Fruit fly (Drosophila melanogaster) whole organism, prepupa: ENCODE measurements around the gene CG43062.
A peak's percentile ranks its signal among the peaks of the same experiment; 100 is the strongest.

ENCODE experiments used
- Blimp-1 ChIP-seq: fragments of 200-800 bp; sonication (Bioruptor generic); optimal IDR thresholded peaks from 3 replicates; lab custom pipeline; 2017; ENCODE audit warnings: missing biosample characterization, missing genetic modification characterization, mild to moderate bottlenecking, moderate library complexity, missing genetic modification reagents
- CG11294 ChIP-seq: fragments of 200-800 bp; sonication (Bioruptor generic); IDR thresholded peaks from 2 replicates; pipeline ENCODE4 v1.3.6; 2022; ENCODE audit warnings: missing biosample characterization, missing genetic modification characterization
- CG11762 ChIP-seq: fragments of 200-800 bp; sonication (Bioruptor generic); optimal IDR thresholded peaks from 3 replicates; lab custom pipeline; 2016; ENCODE audit warnings: missing biosample characterization, missing genetic modification characterization; ENCODE audit not compliant: insufficient read depth
- CG11902 ChIP-seq: fragments of 200-800 bp; sonication (Bioruptor generic); optimal IDR thresholded peaks from 3 replicates; lab custom pipeline; 2016; ENCODE audit warnings: missing biosample characterization, missing genetic modification characterization
- CG1621 ChIP-seq: fragments of 200-800 bp; sonication (Bioruptor generic); optimal IDR thresholded peaks from 3 replicates; lab custom pipeline; 2018; ENCODE audit warnings: missing biosample characterization, mild to moderate bottlenecking, missing genetic modification characterization
- CG16779 ChIP-seq: fragments of 200-800 bp; sonication (Bioruptor generic); optimal IDR thresholded peaks from 3 replicates; lab custom pipeline; 2017; ENCODE audit warnings: missing biosample characterization, mild to moderate bottlenecking, missing genetic modification characterization
- CG31627 ChIP-seq: fragments of 200-800 bp; sonication (Bioruptor generic); optimal IDR thresholded peaks from 3 replicates; lab custom pipeline; 2016; ENCODE audit warnings: missing biosample characterization, missing genetic modification characterization
- CG32006 ChIP-seq: fragments of 200-800 bp; sonication (Bioruptor generic); optimal IDR thresholded peaks from 3 replicates; lab custom pipeline; 2017; ENCODE audit warnings: missing biosample characterization, mild to moderate bottlenecking, missing genetic modification characterization
- CG4318 ChIP-seq: fragments of 200-800 bp; sonication (Bioruptor generic); optimal IDR thresholded peaks from 3 replicates; lab custom pipeline; 2017; ENCODE audit warnings: missing biosample characterization, mild to moderate bottlenecking, missing genetic modification characterization
- CG6163 ChIP-seq: fragments of 200-800 bp; sonication (Bioruptor generic); IDR thresholded peaks from 3 replicates; pipeline ENCODE4 v1.3.6; 2022; ENCODE audit warnings: missing biosample characterization, missing genetic modification characterization
- CG6276 ChIP-seq: fragments of 200-800 bp; sonication (Bioruptor generic); optimal IDR thresholded peaks from 2 replicates; lab custom pipeline; 2017; ENCODE audit warnings: missing biosample characterization, mild to moderate bottlenecking, missing genetic modification characterization
- CG6808 ChIP-seq: fragments of 200-800 bp; sonication (Bioruptor generic); optimal IDR thresholded peaks from 3 replicates; lab custom pipeline; 2017; ENCODE audit warnings: missing biosample characterization, missing genetic modification characterization, mild to moderate bottlenecking, moderate library complexity, missing genetic modification reagents
- CG6854 ChIP-seq: fragments of 200-800 bp; sonication (Bioruptor generic); optimal IDR thresholded peaks from 2 replicates; lab custom pipeline; 2017; ENCODE audit warnings: missing biosample characterization, mild to moderate bottlenecking, missing genetic modification characterization
- CG7368 ChIP-seq: fragments of 200-800 bp; sonication (Bioruptor generic); optimal IDR thresholded peaks from 3 replicates; lab custom pipeline; 2016; ENCODE audit warnings: missing biosample characterization, missing genetic modification characterization
- CG8319 ChIP-seq: fragments of 200-800 bp; sonication (Bioruptor generic); optimal IDR thresholded peaks from 3 replicates; lab custom pipeline; 2016; ENCODE audit warnings: missing biosample characterization, missing genetic modification characterization
- CG8632 ChIP-seq: fragments of 200-800 bp; sonication (Bioruptor generic); optimal IDR thresholded peaks from 3 replicates; lab custom pipeline; 2016; ENCODE audit warnings: missing biosample characterization, missing genetic modification characterization
- CG9139 ChIP-seq: fragments of 200-800 bp; sonication (Bioruptor generic); optimal IDR thresholded peaks from 3 replicates; lab custom pipeline; 2017; ENCODE audit warnings: missing biosample characterization, mild to moderate bottlenecking, missing genetic modification characterization
- Eip78C ChIP-seq: fragments of 200-800 bp; sonication (Bioruptor generic); peaks from one replicate; lab custom pipeline; 2016; ENCODE audit warnings: missing biosample characterization, missing genetic modification characterization
- Ets21C ChIP-seq: fragments of 200-800 bp; sonication (Bioruptor generic); optimal IDR thresholded peaks from 3 replicates; lab custom pipeline; 2016; ENCODE audit warnings: missing biosample characterization, missing genetic modification characterization
- Ets96B ChIP-seq: fragments of 200-800 bp; optimal IDR thresholded peaks from 2 replicates; lab custom pipeline; 2019; ENCODE audit warnings: missing biosample characterization, mild to moderate bottlenecking, missing genetic modification characterization, moderate library complexity
- Gug ChIP-seq: fragments of 200-800 bp; sonication (Bioruptor generic); IDR thresholded peaks from 2 replicates; pipeline ENCODE4 v1.3.6; 2022; ENCODE audit warnings: missing biosample characterization, missing genetic modification characterization
- Hr39 ChIP-seq: fragments of 200-800 bp; sonication (Bioruptor generic); optimal IDR thresholded peaks from 2 replicates; lab custom pipeline; 2016; ENCODE audit warnings: missing biosample characterization, missing genetic modification characterization
- Hr4 ChIP-seq: fragments of 200-800 bp; sonication (Bioruptor generic); optimal IDR thresholded peaks from 3 replicates; lab custom pipeline; 2016; ENCODE audit warnings: missing biosample characterization, missing genetic modification characterization
- Met ChIP-seq: fragments of 200-800 bp; sonication (Bioruptor generic); optimal IDR thresholded peaks from 3 replicates; lab custom pipeline; 2016; ENCODE audit warnings: missing biosample characterization, missing genetic modification characterization
- OdsH ChIP-seq: fragments of 200-800 bp; sonication (Bioruptor generic); optimal IDR thresholded peaks from 3 replicates; lab custom pipeline; 2016; ENCODE audit warnings: missing biosample characterization, missing genetic modification characterization
- Sox102F ChIP-seq: fragments of 200-800 bp; sonication (Bioruptor generic); optimal IDR thresholded peaks from 2 replicates; lab custom pipeline; 2016; ENCODE audit warnings: missing biosample characterization, mild to moderate bottlenecking, missing genetic modification characterization
- Sox14 ChIP-seq: fragments of 200-800 bp; sonication (Bioruptor generic); optimal IDR thresholded peaks from 3 replicates; lab custom pipeline; 2016; ENCODE audit warnings: missing biosample characterization, missing genetic modification characterization
- Sox15 ChIP-seq: fragments of 200-800 bp; sonication (Bioruptor generic); optimal IDR thresholded peaks from 3 replicates; lab custom pipeline; 2016; ENCODE audit warnings: missing biosample characterization, missing genetic modification characterization
- acj6 ChIP-seq: fragments of 200-800 bp; sonication (Bioruptor generic); optimal IDR thresholded peaks from 3 replicates; lab custom pipeline; 2016; ENCODE audit warnings: missing biosample characterization, missing genetic modification characterization
- cyc ChIP-seq: fragments of 200-800 bp; sonication (Bioruptor generic); optimal IDR thresholded peaks from 3 replicates; lab custom pipeline; 2016; ENCODE audit warnings: missing biosample characterization, missing genetic modification characterization
- dac ChIP-seq: fragments of 200-800 bp; sonication (Bioruptor generic); optimal IDR thresholded peaks from 2 replicates; lab custom pipeline; 2017; ENCODE audit warnings: missing biosample characterization, mild to moderate bottlenecking, missing genetic modification characterization
- dsx ChIP-seq: fragments of 200-800 bp; optimal IDR thresholded peaks from 3 replicates; lab custom pipeline; 2019; ENCODE audit warnings: missing biosample characterization, mild to moderate bottlenecking, missing genetic modification characterization, moderate library complexity; ENCODE audit not compliant: poor library complexity, severe bottlenecking
- fd59A ChIP-seq: fragments of 200-800 bp; sonication (Bioruptor generic); optimal IDR thresholded peaks from 2 replicates; lab custom pipeline; 2017; ENCODE audit warnings: missing biosample characterization, mild to moderate bottlenecking, missing genetic modification characterization, missing genetic modification reagents
- fkh ChIP-seq: fragments of 200-800 bp; sonication (Bioruptor generic); optimal IDR thresholded peaks from 3 replicates; lab custom pipeline; 2017; ENCODE audit warnings: missing biosample characterization, mild to moderate bottlenecking, missing genetic modification characterization, moderate library complexity
- net ChIP-seq: fragments of 200-800 bp; sonication (Bioruptor generic); optimal IDR thresholded peaks from 3 replicates; lab custom pipeline; 2016; ENCODE audit warnings: missing biosample characterization, missing genetic modification characterization
- pdm3 ChIP-seq: fragments of 200-800 bp; sonication (Bioruptor generic); optimal IDR thresholded peaks from 3 replicates; lab custom pipeline; 2016; ENCODE audit warnings: missing biosample characterization, missing genetic modification characterization
- salr ChIP-seq, 2 experiments: fragments of 200-800 bp; sonication (Bioruptor generic); optimal IDR thresholded peaks; 3 replicates each; lab custom pipeline; 2016 to 2018; ENCODE audit warnings: missing biosample characterization in 2 of 2, missing genetic modification characterization in 2 of 2, mild to moderate bottlenecking in 1 of 2
- spab ChIP-seq: fragments of 200-800 bp; sonication (Bioruptor generic); optimal IDR thresholded peaks from 2 replicates; lab custom pipeline; 2017; ENCODE audit warnings: missing biosample characterization, mild to moderate bottlenecking, missing genetic modification characterization, missing genetic modification reagents
- ss ChIP-seq, 2 experiments: fragments of 200-800 bp; sonication (Bioruptor generic); optimal IDR thresholded peaks; 2 replicates in 1 of 2; 3 replicates in 1 of 2; lab custom pipeline; 2017 to 2018; ENCODE audit warnings: mild to moderate bottlenecking in 2 of 2, missing biosample characterization in 2 of 2, missing genetic modification characterization in 2 of 2, moderate library complexity in 1 of 2
- svp ChIP-seq: fragments of 200-800 bp; sonication (Bioruptor generic); peaks from one replicate; lab custom pipeline; 2016; ENCODE audit warnings: missing biosample characterization, missing genetic modification characterization
- topi ChIP-seq: fragments of 200-800 bp; sonication (Bioruptor generic); optimal IDR thresholded peaks from 3 replicates; lab custom pipeline; 2016; ENCODE audit warnings: missing biosample characterization, missing genetic modification characterization

Gene CG43062

DNA sequence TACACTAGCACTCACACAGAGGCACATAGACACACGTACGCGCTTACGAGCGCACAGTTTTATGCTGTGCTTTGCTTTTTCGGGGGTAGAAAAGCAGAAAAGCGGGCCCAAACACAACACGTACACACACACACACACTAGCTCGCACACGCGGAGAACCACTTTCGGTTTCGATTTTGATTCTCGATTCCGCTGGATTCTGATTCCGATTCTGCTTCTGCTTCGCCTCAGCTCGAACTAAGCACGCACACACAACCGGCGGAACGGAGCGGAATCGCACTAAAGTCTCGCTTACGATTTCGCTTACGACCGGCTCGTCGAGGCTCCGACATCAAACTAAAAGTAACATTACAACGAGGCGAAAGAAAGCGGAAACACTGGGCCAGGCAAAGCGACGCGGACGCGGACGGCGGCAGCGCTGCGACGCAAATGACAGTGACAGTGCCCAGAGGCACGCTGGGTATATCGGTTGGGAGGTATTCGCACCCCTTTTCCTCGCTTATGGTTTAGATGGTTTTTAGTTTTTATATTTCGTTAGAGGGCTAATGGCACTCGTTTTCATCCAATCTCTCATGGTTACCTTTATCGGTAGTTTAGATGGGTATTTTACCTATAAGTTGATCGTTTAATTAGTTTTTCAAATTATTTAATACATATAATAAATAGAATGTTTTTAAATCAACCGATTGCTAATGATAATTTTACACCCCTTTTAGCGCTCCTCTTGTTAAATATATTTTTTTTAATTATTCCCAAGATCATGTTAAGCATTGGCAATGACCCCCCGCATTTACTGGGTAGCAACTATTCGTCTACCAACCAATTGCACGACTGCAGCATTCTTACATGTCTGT, 28.1 kb downstream of the CG43062 start (continued):
- TF ChIP-seq ss (GFP tag; optimal IDR thresholded peaks at IDR 0.05; lab: Kevin White, UChicago) (peak; percentile 30 to 70), CG8319 (GFP tag; lab: Kevin White, UChicago) (peak; percentile 39), Ets21C (GFP tag; lab: Kevin White, UChicago) (no peak), topi (no peak), spab (GFP tag; lab: Kevin White, UChicago) (peak; percentile 52), Gug (peak; percentile 36; the same call in 1 of the 2 replicates), Eip78C (GFP tag; lab: Kevin White, UChicago) (peak; percentile 85), salr (GFP tag; optimal IDR thresholded peaks at IDR 0.05; lab: Kevin White, UChicago) (peak in 1 of 2 experiments; percentile 80), CG6808 (peak; percentile 44), fd59A (GFP tag; lab: Kevin White, UChicago) (peak; percentile 63), CG1621 (tag; lab: Kevin White, UChicago) (peak; percentile 54), net (GFP tag; lab: Kevin White, UChicago) (peak; percentile 25), OdsH (GFP tag; lab: Kevin White, UChicago) (peak; percentile 78), CG11294 (GFP tag; lab: Robert Waterston, UW) (no peak; the same call in 1 of the 2 replicates), Sox102F (GFP tag; lab: Kevin White, UChicago) (peak; percentile 52), CG6163 (GFP tag; lab: Robert Waterston, UW) (peak; percentile 73), CG32006 (GFP tag; lab: Kevin White, UChicago) (peak; percentile 87), CG31627 (peak; percentile 34)
- TF ChIP-seq, all 60 proteins: peak for 52

DNA sequence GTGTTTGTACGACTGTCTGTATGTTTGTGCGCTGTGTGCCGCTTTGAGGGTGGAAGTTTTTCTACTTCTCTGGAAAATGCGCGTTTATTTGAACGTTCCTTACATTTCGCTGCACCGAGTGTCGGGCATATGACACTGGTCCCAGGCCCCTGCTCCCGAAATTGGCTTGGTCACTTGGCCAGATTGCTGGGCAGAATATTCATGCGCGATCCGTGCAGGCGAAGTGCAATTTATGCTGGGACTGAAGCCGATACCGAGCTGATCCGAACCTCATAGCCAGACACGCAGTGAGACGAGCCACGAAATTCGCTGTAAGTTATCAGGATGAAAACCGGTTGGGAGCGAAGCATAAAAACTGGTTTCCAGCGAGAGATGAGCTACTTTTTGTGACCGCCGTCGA, 28.7 kb downstream of the CG43062 start:
- TF ChIP-seq Sox15 (GFP tag; lab: Kevin White, UChicago) (no peak), CG6163 (GFP tag; lab: Robert Waterston, UW) (peak; percentile 77), Gug (0 out of 2 replicates have a peak, but pooled peaks have one; percentile 30), CG11294 (GFP tag; lab: Robert Waterston, UW) (peak; percentile 41; the same call in 1 of the 2 replicates)

DNA sequence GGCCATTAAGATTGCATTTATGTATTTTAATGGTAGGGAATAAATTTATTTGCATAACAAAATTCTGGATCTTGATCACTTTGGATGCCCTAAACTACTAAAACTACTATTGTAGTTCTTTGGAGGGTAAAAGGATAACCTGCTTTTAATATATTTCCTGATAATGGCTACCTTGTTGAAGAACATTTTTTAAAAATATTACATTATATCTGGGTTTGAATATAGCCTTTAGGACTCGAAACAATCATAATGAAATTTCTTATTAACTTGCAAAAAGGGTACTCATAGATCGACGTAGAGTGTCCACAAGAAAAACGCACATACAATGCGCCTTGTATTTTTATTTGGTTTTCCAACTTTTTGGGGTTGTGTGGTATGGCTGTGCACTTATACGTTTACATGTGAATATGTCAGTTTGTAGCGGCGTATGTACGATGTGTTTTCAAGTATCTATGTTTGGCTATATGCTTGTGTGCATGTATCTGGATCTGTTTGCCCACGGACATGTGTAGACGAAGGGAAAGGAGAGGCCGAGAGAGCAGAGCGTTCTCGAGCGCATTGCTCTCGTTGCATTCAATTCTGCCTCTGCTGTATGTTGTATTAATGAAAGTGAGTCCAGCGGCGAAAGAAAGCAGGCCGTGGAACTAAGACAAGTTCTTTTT, 29.4 kb downstream of the CG43062 start:
- TF ChIP-seq Ets21C (GFP tag; lab: Kevin White, UChicago) (peak; percentile 90), spab (GFP tag; lab: Kevin White, UChicago) (peak; percentile 88), CG6854 (GFP tag; lab: Kevin White, UChicago) (peak; percentile 60), CG11902 (GFP tag; lab: Kevin White, UChicago) (peak; percentile 89), net (GFP tag; lab: Kevin White, UChicago) (peak; percentile 85), CG6808 (peak; percentile 89), CG9139 (GFP tag; lab: Kevin White, UChicago) (peak; percentile 78), CG11762 (GFP tag; lab: Kevin White, UChicago) (peak; percentile 89), fkh (GFP tag; lab: Kevin White, UChicago) (peak; percentile 58), Blimp-1 (peak; percentile 93), acj6 (peak; percentile 95), CG1621 (tag; lab: Kevin White, UChicago) (peak; percentile 81), CG4318 (peak; percentile 80), CG11294 (GFP tag; lab: Robert Waterston, UW) (no peak; the same call in 1 of the 2 replicates), Ets96B (tag; lab: Kevin White, UChicago) (peak; percentile 94), CG16779 (tag; lab: Kevin White, UChicago) (peak; percentile 81), CG7368 (GFP tag; lab: Kevin White, UChicago) (peak; percentile 81), svp (GFP tag; lab: Kevin White, UChicago) (peak; percentile 97), Met (GFP tag; lab: Kevin White, UChicago) (peak; percentile 96), pdm3 (GFP tag; lab: Kevin White, UChicago) (peak; percentile 94), topi (peak; percentile 96), Sox14 (GFP tag; lab: Kevin White, UChicago) (peak; percentile 94), dac (GFP tag; lab: Kevin White, UChicago) (peak; percentile 80), CG8319 (GFP tag; lab: Kevin White, UChicago) (peak; percentile 83), dsx (GFP tag; lab: Kevin White, UChicago) (peak; percentile 92), fd59A (GFP tag; lab: Kevin White, UChicago) (peak; percentile 92), Eip78C (GFP tag; lab: Kevin White, UChicago) (peak; percentile 99), CG8632 (GFP tag; lab: Kevin White, UChicago) (peak; percentile 88), Hr39 (GFP tag; lab: Kevin White, UChicago) (peak; percentile 92), Hr4 (peak; percentile 88), CG6276 (GFP tag; lab: Kevin White, UChicago) (peak; percentile 76), Sox15 (GFP tag; lab: Kevin White, UChicago) (peak; percentile 88), cyc (GFP tag; lab: Kevin White, UChicago) (peak; percentile 91)
